Worm (Caenorhabditis elegans) whole organism, young adult: ENCODE measurements around the gene shw-1.

Experiments used
- T26A5.8 ChIP-seq: sonication (generic microtip); optimal IDR thresholded peaks from 2 replicates; lab custom pipeline; 2016; ENCODE audit warnings: missing genetic modification characterization, missing compliant biosample characterization
- Y53F4B.3 ChIP-seq: fragments of 200-800 bp; sonication (Bioruptor generic); IDR thresholded peaks from 2 replicates; pipeline ENCODE4 v1.3.6; 2022; ENCODE audit warnings: missing genetic modification reagents, missing genetic modification characterization, missing compliant biosample characterization
- akir-1 ChIP-seq: fragments of 200-800 bp; sonication (Bioruptor generic); optimal IDR thresholded peaks from 2 replicates; lab custom pipeline; 2018; ENCODE audit warnings: mild to moderate bottlenecking, missing genetic modification characterization, moderate library complexity, missing compliant biosample characterization

DNA sequence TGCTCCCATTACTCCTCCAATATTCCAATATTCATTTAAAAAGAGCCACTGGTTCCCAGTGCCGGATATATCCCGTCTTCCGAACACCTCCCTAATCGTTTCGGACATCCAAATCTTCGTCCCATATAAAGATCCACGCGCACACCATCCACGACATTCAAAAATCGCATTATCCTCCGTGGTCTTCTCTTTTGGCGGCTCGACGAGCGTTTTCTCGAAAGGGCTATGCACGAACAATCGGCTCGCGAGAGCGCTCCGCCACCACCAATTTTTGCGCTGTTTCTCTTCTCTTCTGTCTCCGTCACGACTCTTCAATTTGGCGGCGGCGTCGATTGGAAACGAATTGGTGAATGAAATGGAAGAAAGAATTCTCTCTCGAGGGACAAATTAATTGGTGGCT is 32.0 kb upstream of the shw-1 start:
- TF ChIP-seq T26A5.8 (tag; lab: Kevin White, UChicago) = no peak
- no peak for TF ChIP-seq Y53F4B.3 (GFP tag; lab: Robert Waterston, UW)
- TF ChIP-seq akir-1 (GFP tag; lab: Kevin White, UChicago) = no peak
